Fruit fly (Drosophila melanogaster) Kc167 (cell line): ENCODE measurements around the gene CG31145.

Experiments
- Myc ChIP-seq: fragments of >200 bp; optimal IDR thresholded peaks from 2 replicates; lab custom pipeline; 2017; ENCODE audit warnings: missing external identifiers
- h ChIP-seq: fragments of >200 bp; optimal IDR thresholded peaks from 3 replicates; lab custom pipeline; 2018; ENCODE audit warnings: missing external identifiers
- insv ChIP-seq: fragments of >200 bp; optimal IDR thresholded peaks from 3 replicates; lab custom pipeline; 2018; ENCODE audit warnings: missing external identifiers
- psq ChIP-seq: fragments of >200 bp; optimal IDR thresholded peaks from 2 replicates; lab custom pipeline; 2017; ENCODE audit warnings: missing external identifiers
- ttk ChIP-seq: sonication (Bioruptor generic); optimal IDR thresholded peaks from 2 replicates; lab custom pipeline; 2017; ENCODE audit warnings: missing external identifiers

- no peak for TF ChIP-seq h (lab: Kevin White, UChicago)
- no peak for TF ChIP-seq psq
- TF ChIP-seq ttk: no peak
- TF ChIP-seq Myc (lab: Kevin White, UChicago): no peak
- no peak for TF ChIP-seq insv (lab: Kevin White, UChicago)
Measured at dm6 chr3R:23629572-23629971, 39.9 kb downstream of the CG31145 start.
